Fruit fly (Drosophila melanogaster) S2 (cell line): ENCODE results near the gene CG18748.

Experiments used
- CG8478 ChIP-seq: fragments of >200 bp; optimal IDR thresholded peaks from 2 replicates; lab custom pipeline; 2018
- CTCF ChIP-seq, 2 experiments: fragments of >200 bp; optimal IDR thresholded peaks; 2 replicates each; lab custom pipeline; 2018

dm6 chr3R:7787899-7788298, at the start of gene CG18748:
- TF ChIP-seq CTCF (optimal IDR thresholded peaks at IDR 0.05; lab: Kevin White, UChicago) (no peak), CG8478 (lab: Kevin White, UChicago) (no peak)
